Fruit fly (Drosophila melanogaster) Kc167 (cell line): Measurements from ENCODE around the gene Mtpalpha.

ENCODE experiments used
- Myc ChIP-seq: fragments of >200 bp; optimal IDR thresholded peaks from 2 replicates; lab custom pipeline; 2017; ENCODE audit warnings: missing external identifiers
- insv ChIP-seq: fragments of >200 bp; optimal IDR thresholded peaks from 3 replicates; lab custom pipeline; 2018; ENCODE audit warnings: missing external identifiers

DNA sequence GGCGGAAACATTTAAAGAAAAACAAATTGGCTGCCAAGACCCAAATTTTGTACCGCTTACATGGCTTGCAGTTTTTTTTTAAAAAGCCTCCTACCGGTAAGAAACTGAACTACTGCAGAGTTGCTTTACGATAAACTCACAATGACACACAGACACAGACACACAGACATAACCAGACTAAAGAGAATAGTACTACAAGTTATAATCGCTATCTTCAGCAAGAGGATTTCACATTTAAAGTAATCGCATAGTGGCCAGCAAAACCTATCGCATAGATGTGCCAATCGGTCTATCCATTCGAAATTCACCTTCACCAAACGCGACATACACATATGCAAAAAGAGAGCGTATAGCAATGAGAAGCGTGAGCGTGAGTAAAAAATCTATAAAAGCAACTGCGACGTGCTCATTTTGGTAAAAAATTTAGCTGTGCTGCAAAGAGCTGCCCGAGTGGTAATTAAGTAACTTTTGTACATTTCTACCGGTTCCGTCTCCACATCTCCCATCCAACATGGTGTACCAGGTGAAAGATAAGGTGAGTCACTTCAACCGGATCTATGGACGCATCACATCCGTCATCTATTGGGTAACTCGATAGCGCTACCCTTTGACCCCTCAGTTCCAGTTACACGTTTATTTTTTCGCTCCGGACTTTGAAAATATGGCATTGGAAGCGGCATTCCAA, 36.6 kb upstream of the Mtpalpha start, which contains the start of gene Trx2:
- TF ChIP-seq Myc (lab: Kevin White, UChicago) (no peak), insv (lab: Kevin White, UChicago) (no peak)
